Worm (Caenorhabditis elegans) whole organism, L3 larva: ENCODE data around the gene srt-17.

Experiments
- R02D3.7 ChIP-seq: fragments of 150-350 bp; optimal IDR thresholded peaks from 2 replicates; lab custom pipeline; 2014; ENCODE audit warnings: missing biosample characterization, missing genetic modification characterization
- ZK546.5 ChIP-seq: sonication (generic microtip); optimal IDR thresholded peaks from 2 replicates; lab custom pipeline; 2017; ENCODE audit warnings: missing biosample characterization, missing genetic modification characterization
- aly-2 ChIP-seq: fragments of 150-350 bp; optimal IDR thresholded peaks from 2 replicates; lab custom pipeline; 2014; ENCODE audit warnings: missing biosample characterization, missing genetic modification characterization
- ama-1 ChIP-seq: fragments of 150-350 bp; optimal IDR thresholded peaks from 2 replicates; lab custom pipeline; 2018
- ceh-16 ChIP-seq: sonication (generic microtip); optimal IDR thresholded peaks from 2 replicates; lab custom pipeline; 2017; ENCODE audit warnings: missing biosample characterization, missing genetic modification characterization
- ceh-28 ChIP-seq: fragments of 150-350 bp; optimal IDR thresholded peaks from 2 replicates; lab custom pipeline; 2014; ENCODE audit warnings: missing biosample characterization, missing genetic modification reagents, missing genetic modification characterization
- ceh-82 ChIP-seq: fragments of 150-350 bp; optimal IDR thresholded peaks from 2 replicates; lab custom pipeline; 2014; ENCODE audit warnings: missing biosample characterization, missing genetic modification characterization
- daf-12 ChIP-seq: fragments of 150-350 bp; optimal IDR thresholded peaks from 2 replicates; lab custom pipeline; 2014; ENCODE audit warnings: missing biosample characterization, missing genetic modification reagents, missing genetic modification characterization
- egl-5 ChIP-seq: fragments of 150-350 bp; optimal IDR thresholded peaks from 2 replicates; lab custom pipeline; 2017; ENCODE audit warnings: missing biosample characterization, missing genetic modification reagents, missing genetic modification characterization, inconsistent platforms
- elt-1 ChIP-seq: fragments of 150-350 bp; optimal IDR thresholded peaks from 2 replicates; lab custom pipeline; 2014; ENCODE audit warnings: missing biosample characterization, missing genetic modification characterization
- elt-2 ChIP-seq: sonication (generic microtip); optimal IDR thresholded peaks from 2 replicates; lab custom pipeline; 2016; ENCODE audit warnings: missing genetic modification reagents, mild to moderate bottlenecking, missing genetic modification characterization, missing compliant biosample characterization
- elt-3 ChIP-seq, 3 experiments: fragments of 150-350 bp in 1 of 3; sonication (generic microtip) in 2 of 3; optimal IDR thresholded peaks; 2 replicates in 2 of 3; 4 replicates in 1 of 3; lab custom pipeline; 2014 to 2017; ENCODE audit warnings: missing biosample characterization in 3 of 3, missing genetic modification characterization in 3 of 3
- eor-1 ChIP-seq, 2 experiments: fragments of 150-350 bp; optimal IDR thresholded peaks; 2 replicates each; lab custom pipeline; 2014 to 2018; ENCODE audit warnings: missing biosample characterization in 2 of 2, missing genetic modification characterization in 2 of 2
- fkh-10 ChIP-seq: sonication (generic microtip); optimal IDR thresholded peaks from 2 replicates; lab custom pipeline; 2017; ENCODE audit warnings: missing biosample characterization, missing genetic modification reagents, missing genetic modification characterization
- fkh-2 ChIP-seq: fragments of 150-350 bp; optimal IDR thresholded peaks from 2 replicates; lab custom pipeline; 2014; ENCODE audit warnings: missing biosample characterization, missing genetic modification reagents, missing genetic modification characterization
- lin-15B ChIP-seq: fragments of 150-350 bp; optimal IDR thresholded peaks from 2 replicates; lab custom pipeline; 2014; ENCODE audit warnings: missing biosample characterization, missing genetic modification characterization
- lsy-12 ChIP-seq: sonication (generic microtip); optimal IDR thresholded peaks from 2 replicates; lab custom pipeline; 2016; ENCODE audit warnings: mild to moderate bottlenecking, missing genetic modification characterization, missing compliant biosample characterization
- mdl-1 ChIP-seq: fragments of 150-350 bp; optimal IDR thresholded peaks from 2 replicates; lab custom pipeline; 2014; ENCODE audit warnings: missing biosample characterization, missing genetic modification characterization
- nfya-1 ChIP-seq: sonication (generic microtip); optimal IDR thresholded peaks from 2 replicates; lab custom pipeline; 2017; ENCODE audit warnings: missing genetic modification characterization, mild to moderate bottlenecking, missing compliant biosample characterization, antibody characterized with exemption, moderate library complexity; ENCODE audit not compliant: insufficient read depth
- nhr-12 ChIP-seq: fragments of 150-350 bp; optimal IDR thresholded peaks from 2 replicates; lab custom pipeline; 2014; ENCODE audit warnings: missing biosample characterization, missing genetic modification characterization
- nhr-23 ChIP-seq: fragments of 150-350 bp; optimal IDR thresholded peaks from 2 replicates; lab custom pipeline; 2014; ENCODE audit warnings: missing biosample characterization, missing genetic modification reagents, missing genetic modification characterization
- nhr-237 ChIP-seq: fragments of 150-350 bp; optimal IDR thresholded peaks from 2 replicates; lab custom pipeline; 2014; ENCODE audit warnings: missing biosample characterization, missing genetic modification characterization
- nhr-25 ChIP-seq: sonication (generic microtip); optimal IDR thresholded peaks from 2 replicates; lab custom pipeline; 2017; ENCODE audit warnings: missing biosample characterization, missing genetic modification characterization
- nhr-76 ChIP-seq: fragments of 150-350 bp; sonication (generic microtip); optimal IDR thresholded peaks from 5 replicates; lab custom pipeline; 2014; ENCODE audit warnings: missing biosample characterization, missing genetic modification characterization
- nhr-77 ChIP-seq: fragments of 150-350 bp; optimal IDR thresholded peaks from 2 replicates; lab custom pipeline; 2014; ENCODE audit warnings: missing biosample characterization, missing genetic modification characterization
- pqm-1 ChIP-seq: fragments of 150-350 bp; optimal IDR thresholded peaks from 2 replicates; lab custom pipeline; 2017; ENCODE audit warnings: missing biosample characterization, missing genetic modification characterization, inconsistent platforms
- skn-1 ChIP-seq: fragments of 150-350 bp; optimal IDR thresholded peaks from 2 replicates; lab custom pipeline; 2014; ENCODE audit warnings: missing biosample characterization, missing genetic modification characterization
- snpc-4 ChIP-seq: fragments of 150-350 bp; optimal IDR thresholded peaks from 2 replicates; lab custom pipeline; 2014; ENCODE audit warnings: missing biosample characterization, missing genetic modification characterization
- tbx-2 ChIP-seq: sonication (generic microtip); optimal IDR thresholded peaks from 2 replicates; lab custom pipeline; 2016; ENCODE audit warnings: mild to moderate bottlenecking, missing genetic modification characterization, missing compliant biosample characterization
- zag-1 ChIP-seq: fragments of 150-350 bp; optimal IDR thresholded peaks from 2 replicates; lab custom pipeline; 2014; ENCODE audit warnings: missing biosample characterization, missing genetic modification characterization
- ztf-4 ChIP-seq: fragments of 150-350 bp; optimal IDR thresholded peaks from 2 replicates; lab custom pipeline; 2014; ENCODE audit warnings: missing biosample characterization, missing genetic modification characterization

srt-17 gene

ce11 chrV:624922-625321, at the start of gene srt-17:
Gene srt-17, minus strand, starts transcription at chrV:625022.
- TF ChIP-seq tbx-2 (no peak), aly-2 (tag; lab: Kevin White, UChicago) (no peak), zag-1 (tag; lab: Kevin White, UChicago) (no peak), R02D3.7 (tag; lab: Kevin White, UChicago) (no peak)

- no peak for TF ChIP-seq nhr-237 (tag; lab: Kevin White, UChicago)
- TF ChIP-seq lsy-12 (tag; lab: Kevin White, UChicago), result no peak
- TF ChIP-seq aly-2 (tag; lab: Kevin White, UChicago), result no peak
- TF ChIP-seq nhr-77 (tag; lab: Kevin White, UChicago), result no peak
- no peak for TF ChIP-seq nhr-25 (tag; lab: Kevin White, UChicago)
- TF ChIP-seq, all 47 proteins: peak for 0
Measured at ce11 chrV:674213-674612, 49.4 kb upstream of the srt-17 start, which contains the start of gene sru-25. Gene sru-25, minus strand, starts transcription at chrV:674313.

- no peak for TF ChIP-seq lin-15B
- TF ChIP-seq fkh-10 (GFP tag; lab: Kevin White, UChicago), result no peak
- no peak for TF ChIP-seq ama-1 (lab: Kevin White, UChicago)
- no peak for TF ChIP-seq elt-3 (tag; optimal IDR thresholded peaks at IDR 0.05; lab: Kevin White, UChicago)
- no peak for TF ChIP-seq snpc-4 (tag; lab: Kevin White, UChicago)
- no peak for TF ChIP-seq ceh-28 (tag; lab: Kevin White, UChicago)
- no peak for TF ChIP-seq ZK546.5 (tag; lab: Kevin White, UChicago)
Measured at ce11 chrV:671342-671741, 46.5 kb upstream of the srt-17 start, which contains the start of gene sru-24. Gene sru-24, minus strand, starts transcription at chrV:671442.

ce11 chrV:667459-667858, 42.6 kb upstream of the srt-17 start, which contains the start of gene nhr-180:
Gene nhr-180, minus strand, starts transcription at chrV:667510.
- TF ChIP-seq elt-2 (tag; lab: Kevin White, UChicago) (peak; percentile 50), zag-1 (tag; lab: Kevin White, UChicago) (no peak), daf-12 (tag; lab: Kevin White, UChicago) (no peak), ama-1 (lab: Kevin White, UChicago) (no peak), egl-5 (tag; lab: Kevin White, UChicago) (no peak), skn-1 (tag; lab: Kevin White, UChicago) (no peak), snpc-4 (tag; lab: Kevin White, UChicago) (no peak), pqm-1 (tag; lab: Kevin White, UChicago) (peak; percentile 16), nhr-77 (tag; lab: Kevin White, UChicago) (no peak), mdl-1 (tag; lab: Kevin White, UChicago) (no peak), nhr-23 (tag; lab: Kevin White, UChicago) (no peak), ztf-4 (tag; lab: Kevin White, UChicago) (no peak), lin-15B (no peak), tbx-2 (no peak), elt-1 (tag; lab: Kevin White, UChicago) (no peak)

ce11 chrV:664337-664847, 39.6 kb upstream of the srt-17 start, which contains the start of the genes F31F4.11 and srh-266:
Gene F31F4.11, minus strand, starts transcription at chrV:664437.
Gene srh-266, plus strand, starts transcription at chrV:664797.
- no peak for TF ChIP-seq mdl-1 (tag; lab: Kevin White, UChicago)
- TF ChIP-seq zag-1 (tag; lab: Kevin White, UChicago), result no peak
- TF ChIP-seq nfya-1 (tag; lab: Kevin White, UChicago), result no peak
- no peak for TF ChIP-seq fkh-2 (tag; lab: Kevin White, UChicago)
- no peak for TF ChIP-seq ceh-82 (tag; lab: Kevin White, UChicago)
- no peak for TF ChIP-seq R02D3.7 (tag; lab: Kevin White, UChicago)
- TF ChIP-seq lin-15B, result no peak
- TF ChIP-seq ceh-28 (tag; lab: Kevin White, UChicago), result no peak
- no peak for TF ChIP-seq ceh-16
- no peak for TF ChIP-seq elt-3 (tag; optimal IDR thresholded peaks at IDR 0.05; lab: Kevin White, UChicago)
- TF ChIP-seq nhr-76 (tag; lab: Kevin White, UChicago), result no peak
- no peak for TF ChIP-seq nhr-12 (tag; lab: Kevin White, UChicago)
- TF ChIP-seq snpc-4 (tag; lab: Kevin White, UChicago), result no peak
- no peak for TF ChIP-seq ama-1 (lab: Kevin White, UChicago)
- no peak for TF ChIP-seq eor-1 (tag; optimal IDR thresholded peaks at IDR 0.05; lab: Kevin White, UChicago)
- TF ChIP-seq elt-1 (tag; lab: Kevin White, UChicago), result no peak
